Worm (Caenorhabditis elegans): ENCODE results near the gene cal-4.

Gene cal-4

ce11 chrIV:10481695-10482094, 39.5 kb upstream of the cal-4 start, which contains the start of gene egl-21 (continued):
- TF ChIP-seq nhr-23 (tag; optimal IDR thresholded peaks at IDR 0.05) (no peak), aly-2 (tag; optimal IDR thresholded peaks at IDR 0.05) (no peak), C34F6.9 (tag; optimal IDR thresholded peaks at IDR 0.05) (peak; percentile 89), alr-1 (tag; optimal IDR thresholded peaks at IDR 0.05) (no peak), skn-1 (tag; optimal IDR thresholded peaks at IDR 0.05) (no peak), ztf-11 (tag; optimal IDR thresholded peaks at IDR 0.05) (no peak)

ce11 chrIV:10482585-10482984, 38.6 kb upstream of the cal-4 start:
- TF ChIP-seq fos-1 (tag; optimal IDR thresholded peaks at IDR 0.05) (peak; percentile 12), sem-4 (tag; optimal IDR thresholded peaks at IDR 0.05) (no peak)

- peak; percentile 85 for TF ChIP-seq C34F6.9 (tag; optimal IDR thresholded peaks at IDR 0.05)
- TF ChIP-seq sma-3 (GFP tag; optimal IDR thresholded peaks at IDR 0.05), result peak; percentile 89
- TF ChIP-seq crh-2 (tag; optimal IDR thresholded peaks at IDR 0.05), result peak; percentile 64
- TF ChIP-seq ceh-82 (tag; optimal IDR thresholded peaks at IDR 0.05), result no peak
- TF ChIP-seq nhr-21 (tag; optimal IDR thresholded peaks at IDR 0.05), result peak; percentile 59
- TF ChIP-seq alr-1 (tag; optimal IDR thresholded peaks at IDR 0.05), result no peak
- TF ChIP-seq nhr-10 (tag; optimal IDR thresholded peaks at IDR 0.05), result no peak
- TF ChIP-seq nhr-12 (tag; optimal IDR thresholded peaks at IDR 0.05), result no peak
- TF ChIP-seq R02D3.7 (tag; optimal IDR thresholded peaks at IDR 0.05), result no peak
- TF ChIP-seq gmeb-1 (tag; optimal IDR thresholded peaks at IDR 0.05), result peak; percentile 84
- TF ChIP-seq mdl-1 (tag; optimal IDR thresholded peaks at IDR 0.05), result no peak
- peak; percentile 10 for TF ChIP-seq ztf-4 (tag; optimal IDR thresholded peaks at IDR 0.05)
- TF ChIP-seq sem-4 (tag; optimal IDR thresholded peaks at IDR 0.05), result peak; percentile 71
- no peak for TF ChIP-seq zag-1 (tag; optimal IDR thresholded peaks at IDR 0.05)
- TF ChIP-seq fos-1 (tag; optimal IDR thresholded peaks at IDR 0.05), result peak; percentile 92
- TF ChIP-seq blmp-1 (tag; optimal IDR thresholded peaks at IDR 0.05; ENCODE audit: insufficient read depth), result peak; percentile 7
- no peak for TF ChIP-seq peb-1 (tag; optimal IDR thresholded peaks at IDR 0.05)
- TF ChIP-seq ceh-16 (tag; optimal IDR thresholded peaks at IDR 0.05), result peak; percentile 35
- TF ChIP-seq snpc-4 (tag; optimal IDR thresholded peaks at IDR 0.05), result peak; percentile 10
- TF ChIP-seq lin-13 (GFP tag; optimal IDR thresholded peaks at IDR 0.05), result peak; percentile 62
- no peak for TF ChIP-seq mbf-1 (tag; optimal IDR thresholded peaks at IDR 0.05)
- TF ChIP-seq nhr-129 (tag; optimal IDR thresholded peaks at IDR 0.05), result peak; percentile 46
- TF ChIP-seq unc-55 (GFP tag; optimal IDR thresholded peaks at IDR 0.05), result peak; percentile 72
- peak; percentile 26 for TF ChIP-seq lin-11 (tag; optimal IDR thresholded peaks at IDR 0.05)
- peak; percentile 57 for TF ChIP-seq egl-27 (tag; optimal IDR thresholded peaks at IDR 0.05)
- peak; percentile 94 for TF ChIP-seq sma-9 (GFP tag; optimal IDR thresholded peaks at IDR 0.05)
- TF ChIP-seq sma-9 (tag; optimal IDR thresholded peaks at IDR 0.05), result no peak
- TF ChIP-seq ztf-11 (tag; optimal IDR thresholded peaks at IDR 0.05), result no peak
- TF ChIP-seq nhr-6 (tag; optimal IDR thresholded peaks at IDR 0.05), result peak; percentile 63
- TF ChIP-seq lsy-2 (tag; optimal IDR thresholded peaks at IDR 0.05), result peak; percentile 67 to 87
- TF ChIP-seq dmd-4 (tag; optimal IDR thresholded peaks at IDR 0.05), result no peak
- peak; percentile 84 for TF ChIP-seq F13H6.1 (tag; optimal IDR thresholded peaks at IDR 0.05)
Measured at ce11 chrIV:10483607-10484117, 37.5 kb upstream of the cal-4 start, which contains the start of the genes F01D4.5 and ced-5. Gene F01D4.5 (minus strand): TSS chrIV:10483657. Gene ced-5 (plus strand): TSS chrIV:10484110.

- TF ChIP-seq nhr-129 (tag; optimal IDR thresholded peaks at IDR 0.05), result no peak
- no peak for TF ChIP-seq fos-1 (tag; optimal IDR thresholded peaks at IDR 0.05)
- no peak for TF ChIP-seq alr-1 (tag; optimal IDR thresholded peaks at IDR 0.05)
- TF ChIP-seq mbf-1 (tag; optimal IDR thresholded peaks at IDR 0.05), result no peak
- no peak for TF ChIP-seq R02D3.7 (tag; optimal IDR thresholded peaks at IDR 0.05)
- TF ChIP-seq dmd-4 (tag; optimal IDR thresholded peaks at IDR 0.05), result no peak
- TF ChIP-seq ceh-82 (tag; optimal IDR thresholded peaks at IDR 0.05), result no peak
- no peak for TF ChIP-seq Y55F3AM.14 (GFP tag; optimal IDR thresholded peaks at IDR 0.05)
- no peak for TF ChIP-seq ztf-11 (tag; optimal IDR thresholded peaks at IDR 0.05)
- TF ChIP-seq nhr-12 (tag; optimal IDR thresholded peaks at IDR 0.05), result no peak
- no peak for TF ChIP-seq unc-39 (tag; optimal IDR thresholded peaks at IDR 0.05)
- TF ChIP-seq nhr-25 (tag; optimal IDR thresholded peaks at IDR 0.05), result no peak
- no peak for TF ChIP-seq elt-3 (tag; optimal IDR thresholded peaks at IDR 0.05)
- no peak for TF ChIP-seq sma-3 (GFP tag; optimal IDR thresholded peaks at IDR 0.05)
- TF ChIP-seq aly-2 (tag; optimal IDR thresholded peaks at IDR 0.05), result no peak
- TF ChIP-seq blmp-1 (tag; optimal IDR thresholded peaks at IDR 0.05; ENCODE audit: insufficient read depth), result no peak
- no peak for TF ChIP-seq ztf-4 (tag; optimal IDR thresholded peaks at IDR 0.05)
- no peak for TF ChIP-seq nhr-77 (tag; optimal IDR thresholded peaks at IDR 0.05)
- no peak for TF ChIP-seq unc-55 (GFP tag; optimal IDR thresholded peaks at IDR 0.05)
- TF ChIP-seq lin-39 (tag; optimal IDR thresholded peaks at IDR 0.05), result no peak
Measured at ce11 chrIV:10489409-10489808, 31.8 kb upstream of the cal-4 start.
